Worm (Caenorhabditis elegans): ENCODE results near the gene Y32B12C.1.

DNA sequence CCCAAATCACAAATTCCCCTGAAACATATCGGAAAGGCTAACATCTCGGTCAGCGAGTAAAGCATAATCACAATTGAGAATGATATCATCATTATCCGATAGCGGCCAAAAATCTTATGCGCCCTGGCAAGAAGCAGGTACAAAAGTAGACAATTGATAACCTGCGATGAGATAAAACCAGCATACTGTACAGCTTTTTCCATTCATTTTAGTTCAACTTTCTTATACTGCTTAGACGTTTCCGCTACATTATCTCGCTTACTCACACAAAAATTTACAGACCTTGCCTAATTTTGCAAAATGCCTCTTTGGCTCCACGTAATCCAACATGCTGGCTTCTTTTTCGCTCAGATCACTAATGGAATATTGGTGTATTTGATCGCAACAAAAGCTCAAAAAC is 23.4 kb upstream of the Y32B12C.1 start, which contains the start of gene str-150:
- TF ChIP-seq unc-39 (tag; optimal IDR thresholded peaks at IDR 0.05) (no peak), fkh-10 (GFP tag; optimal IDR thresholded peaks at IDR 0.05) (no peak), aly-2 (tag; optimal IDR thresholded peaks at IDR 0.05) (no peak), fos-1 (tag; optimal IDR thresholded peaks at IDR 0.05) (no peak), ztf-11 (tag; optimal IDR thresholded peaks at IDR 0.05) (no peak)

All from whole organism, L3 larva.